Worm (Caenorhabditis elegans): Measurements from ENCODE around the gene sdz-11.

- TF ChIP-seq tbx-7 (tag; optimal IDR thresholded peaks at IDR 0.05) (no peak), fkh-10 (GFP tag; optimal IDR thresholded peaks at IDR 0.05) (no peak), sox-4 (tag; optimal IDR thresholded peaks at IDR 0.05) (no peak), hlh-8 (tag; optimal IDR thresholded peaks at IDR 0.05) (no peak), pag-3 (tag; optimal IDR thresholded peaks at IDR 0.05; ENCODE audit: borderline replicate concordance) (no peak), nhr-232 (tag; optimal IDR thresholded peaks at IDR 0.05) (no peak), pqm-1 (tag; optimal IDR thresholded peaks at IDR 0.05) (no peak), nfya-1 (tag; optimal IDR thresholded peaks at IDR 0.05) (no peak), sdc-2 (tag; optimal IDR thresholded peaks at IDR 0.05) (no peak)
Measured at ce11 chrII:3759010-3759409, 6.9 kb upstream of the sdz-11 start, which contains the start of gene T24E12.12.

Measured in whole organism, late embryonic.